Fruit fly (Drosophila melanogaster) whole organism, embryonic: ENCODE data around the gene p38b.

ENCODE experiments used
- Asciz ChIP-seq: fragments of 200-800 bp; sonication (Bioruptor generic); optimal IDR thresholded peaks from 2 replicates; lab custom pipeline; 2017; ENCODE audit warnings: missing biosample characterization, mild to moderate bottlenecking, missing genetic modification characterization, missing genetic modification reagents
- CG10209 ChIP-seq: fragments of 200-800 bp; sonication (Bioruptor generic); optimal IDR thresholded peaks from 3 replicates; lab custom pipeline; 2017; ENCODE audit warnings: missing biosample characterization, mild to moderate bottlenecking, missing genetic modification characterization, missing genetic modification reagents
- CG10565 ChIP-seq: fragments of 200-800 bp; sonication (Bioruptor generic); optimal IDR thresholded peaks from 3 replicates; lab custom pipeline; 2016; ENCODE audit warnings: missing biosample characterization, mild to moderate bottlenecking, missing genetic modification characterization
- CG10979 ChIP-seq: fragments of 200-800 bp; sonication (Bioruptor generic); optimal IDR thresholded peaks from 2 replicates; lab custom pipeline; 2018; ENCODE audit warnings: missing biosample characterization, mild to moderate bottlenecking, missing genetic modification characterization, moderate library complexity
- CG11093 ChIP-seq: fragments of 200-800 bp; sonication (Bioruptor generic); IDR thresholded peaks from 3 replicates; pipeline ENCODE4 v1.3.6; 2022; ENCODE audit warnings: missing biosample characterization, missing genetic modification characterization
- CG12942 ChIP-seq: fragments of 200-800 bp; sonication (Bioruptor generic); optimal IDR thresholded peaks from 3 replicates; lab custom pipeline; 2016; ENCODE audit warnings: missing biosample characterization, missing genetic modification characterization
- CG16863 ChIP-seq: fragments of 200-800 bp; sonication (Bioruptor generic); optimal IDR thresholded peaks from 3 replicates; lab custom pipeline; 2016; ENCODE audit warnings: missing biosample characterization, missing genetic modification characterization
- CG1832 ChIP-seq: fragments of 200-800 bp; sonication (Bioruptor generic); optimal IDR thresholded peaks from 2 replicates; lab custom pipeline; 2017; ENCODE audit warnings: missing biosample characterization, mild to moderate bottlenecking, missing genetic modification characterization, inconsistent platforms
- CG18476 ChIP-seq: fragments of 200-800 bp; sonication (Bioruptor generic); optimal IDR thresholded peaks from 2 replicates; lab custom pipeline; 2016; ENCODE audit warnings: missing biosample characterization, mild to moderate bottlenecking, missing genetic modification characterization
- CG18764 ChIP-seq: fragments of 200-800 bp; sonication (Bioruptor generic); optimal IDR thresholded peaks from 3 replicates; lab custom pipeline; 2016; ENCODE audit warnings: missing biosample characterization, missing genetic modification characterization
- CG2678 ChIP-seq: fragments of 200-800 bp; sonication (Bioruptor generic); optimal IDR thresholded peaks from 3 replicates; lab custom pipeline; 2019; ENCODE audit warnings: missing biosample characterization, mild to moderate bottlenecking, missing genetic modification characterization, moderate library complexity
- CG31441 ChIP-seq: fragments of 200-800 bp; sonication (Bioruptor generic); IDR thresholded peaks from 2 replicates; pipeline ENCODE4 v1.3.6; 2022; ENCODE audit warnings: missing biosample characterization, missing genetic modification characterization
- CG32767 ChIP-seq: fragments of 200-800 bp; sonication (Bioruptor generic); IDR thresholded peaks from 2 replicates; pipeline ENCODE4 v1.3.6; 2022; ENCODE audit warnings: missing biosample characterization, missing genetic modification characterization
- CG3838 ChIP-seq: fragments of 200-800 bp; sonication (Bioruptor generic); optimal IDR thresholded peaks from 3 replicates; lab custom pipeline; 2016; ENCODE audit warnings: missing biosample characterization, missing genetic modification characterization
- CG5180 ChIP-seq: fragments of 200-800 bp; sonication (Bioruptor generic); optimal IDR thresholded peaks from 3 replicates; lab custom pipeline; 2017; ENCODE audit warnings: missing biosample characterization, missing genetic modification characterization, mild to moderate bottlenecking, moderate library complexity, missing genetic modification reagents
- CG6654 ChIP-seq: fragments of 200-800 bp; sonication (Bioruptor generic); optimal IDR thresholded peaks from 2 replicates; lab custom pipeline; 2017; ENCODE audit warnings: missing biosample characterization, mild to moderate bottlenecking, missing genetic modification characterization
- CG6791 ChIP-seq: fragments of 200-800 bp; sonication (Bioruptor generic); IDR thresholded peaks from 3 replicates; pipeline ENCODE4 v1.3.6; 2022; ENCODE audit warnings: missing biosample characterization, missing genetic modification characterization; ENCODE audit not compliant: partially characterized antibody
- CG7839 ChIP-seq: fragments of 200-800 bp; sonication (Bioruptor generic); optimal IDR thresholded peaks from 3 replicates; lab custom pipeline; 2018; ENCODE audit warnings: missing biosample characterization, mild to moderate bottlenecking, missing genetic modification characterization, moderate library complexity
- CHES-1-like ChIP-seq: fragments of 200-800 bp; sonication (Bioruptor generic); optimal IDR thresholded peaks from 2 replicates; lab custom pipeline; 2016; ENCODE audit warnings: missing biosample characterization, missing genetic modification characterization
- GATAe ChIP-seq: fragments of 200-800 bp; sonication (Bioruptor generic); conservative IDR thresholded peaks from 2 replicates; pipeline ENCODE4 v1.3.6; 2022; ENCODE audit warnings: missing biosample characterization, missing genetic modification characterization
- Hr3 ChIP-seq: fragments of 200-800 bp; sonication (Bioruptor generic); optimal IDR thresholded peaks from 3 replicates; lab custom pipeline; 2016; ENCODE audit warnings: missing biosample characterization, missing genetic modification characterization
- MTF-1 ChIP-seq: fragments of 200-800 bp; sonication (Bioruptor generic); optimal IDR thresholded peaks from 2 replicates; lab custom pipeline; 2018; ENCODE audit warnings: missing biosample characterization, mild to moderate bottlenecking, missing genetic modification characterization, borderline replicate concordance
- Meics ChIP-seq: fragments of 200-800 bp; sonication (Bioruptor generic); optimal IDR thresholded peaks from 2 replicates; lab custom pipeline; 2017; ENCODE audit warnings: missing biosample characterization, mild to moderate bottlenecking, missing genetic modification characterization
- Nf-YC ChIP-seq: fragments of 200-800 bp; optimal IDR thresholded peaks from 3 replicates; lab custom pipeline; 2019; ENCODE audit warnings: missing biosample characterization, mild to moderate bottlenecking, missing genetic modification characterization, moderate library complexity
- Oli ChIP-seq: fragments of 200-800 bp; sonication (Bioruptor generic); optimal IDR thresholded peaks from 2 replicates; lab custom pipeline; 2018; ENCODE audit warnings: missing biosample characterization, mild to moderate bottlenecking, missing genetic modification characterization, moderate library complexity
- Rfx ChIP-seq: fragments of 200-800 bp; sonication (Bioruptor generic); IDR thresholded peaks from 2 replicates; pipeline ENCODE4 v1.3.6; 2022; ENCODE audit warnings: missing biosample characterization, missing genetic modification characterization
- Ssrp ChIP-seq: fragments of 200-800 bp; sonication (Bioruptor generic); optimal IDR thresholded peaks from 2 replicates; lab custom pipeline; 2018; ENCODE audit warnings: missing biosample characterization, mild to moderate bottlenecking, missing genetic modification characterization, moderate library complexity
- TFAM ChIP-seq: fragments of 200-800 bp; sonication (Bioruptor generic); optimal IDR thresholded peaks from 2 replicates; lab custom pipeline; 2017; ENCODE audit warnings: missing biosample characterization, missing genetic modification characterization, inconsistent platforms
- al ChIP-seq: fragments of 200-800 bp; sonication (Bioruptor generic); IDR thresholded peaks from 2 replicates; pipeline ENCODE4 v1.3.6; 2022; ENCODE audit warnings: missing biosample characterization, missing genetic modification characterization
- btn ChIP-seq: fragments of 200-800 bp; sonication (Bioruptor generic); optimal IDR thresholded peaks from 2 replicates; lab custom pipeline; 2016; ENCODE audit warnings: missing biosample characterization, missing genetic modification characterization
- caup ChIP-seq: fragments of 200-800 bp; sonication (Bioruptor generic); optimal IDR thresholded peaks from 3 replicates; lab custom pipeline; 2017; ENCODE audit warnings: missing biosample characterization, mild to moderate bottlenecking, missing genetic modification characterization, moderate library complexity; ENCODE audit not compliant: severe bottlenecking
- chinmo ChIP-seq: fragments of 200-800 bp; sonication (Bioruptor generic); IDR thresholded peaks from 4 replicates; pipeline ENCODE4 v1.3.6; 2022; ENCODE audit warnings: missing biosample characterization, missing genetic modification characterization; ENCODE audit not compliant: partially characterized antibody
- croc ChIP-seq: fragments of 200-800 bp; sonication (Bioruptor generic); conservative IDR thresholded peaks from 3 replicates; pipeline ENCODE4 v1.3.6; 2022; ENCODE audit warnings: missing biosample characterization, missing genetic modification characterization
- dmrt99B ChIP-seq: fragments of 200-800 bp; sonication (Bioruptor generic); optimal IDR thresholded peaks from 2 replicates; lab custom pipeline; 2018; ENCODE audit warnings: missing biosample characterization, mild to moderate bottlenecking, missing genetic modification characterization, moderate library complexity
- eve ChIP-seq, 2 experiments: fragments of >200 bp; optimal IDR thresholded peaks; 2 replicates each; lab custom pipeline; 2017; ENCODE audit warnings: missing biosample characterization in 2 of 2, missing genetic modification characterization in 2 of 2
- gt ChIP-seq: fragments of 200-800 bp; sonication (Bioruptor generic); IDR thresholded peaks from 2 replicates; pipeline ENCODE4 v1.3.6; 2022; ENCODE audit warnings: missing biosample characterization, missing genetic modification characterization
- kah ChIP-seq: fragments of 200-800 bp; sonication (Bioruptor generic); optimal IDR thresholded peaks from 2 replicates; lab custom pipeline; 2018; ENCODE audit warnings: missing biosample characterization, mild to moderate bottlenecking, missing genetic modification characterization
- knrl ChIP-seq: fragments of 200-800 bp; sonication (Bioruptor generic); IDR thresholded peaks from 3 replicates; pipeline ENCODE4 v1.3.6; 2022; ENCODE audit warnings: missing biosample characterization, missing genetic modification characterization; ENCODE audit not compliant: partially characterized antibody
- lola ChIP-seq, 3 experiments: fragments of >200 bp in 2 of 3; fragments of 200-800 bp in 1 of 3; sonication (Bioruptor generic) in 1 of 3; optimal IDR thresholded peaks; 2 replicates each; lab custom pipeline; 2017 to 2019; ENCODE audit warnings: missing biosample characterization in 3 of 3, missing genetic modification characterization in 3 of 3, mild to moderate bottlenecking in 1 of 3, moderate library complexity in 1 of 3
- mld ChIP-seq: fragments of 200-800 bp; sonication (Bioruptor generic); IDR thresholded peaks from 3 replicates; pipeline ENCODE4 v1.3.6; 2022; ENCODE audit warnings: missing biosample characterization, missing genetic modification characterization; ENCODE audit not compliant: partially characterized antibody
- org-1 ChIP-seq: fragments of 200-800 bp; sonication (Bioruptor generic); optimal IDR thresholded peaks from 2 replicates; lab custom pipeline; 2017; ENCODE audit warnings: missing biosample characterization, missing genetic modification characterization
- p53 ChIP-seq: fragments of 200-800 bp; sonication (Bioruptor generic); optimal IDR thresholded peaks from 2 replicates; lab custom pipeline; 2016; ENCODE audit warnings: missing biosample characterization, missing genetic modification characterization
- pan ChIP-seq, 4 experiments: fragments of >200 bp in 3 of 4; fragments of 200-800 bp in 1 of 4; sonication (Bioruptor generic) in 1 of 4; optimal IDR thresholded peaks in 3 of 4; IDR thresholded peaks in 1 of 4; 2 replicates each; pipeline versions ENCODE4 v1.3.6 to Lab custom; 2017 to 2022; ENCODE audit warnings: missing biosample characterization in 2 of 4, missing genetic modification characterization in 2 of 4, mixed read lengths in 1 of 4
- repo ChIP-seq: fragments of 200-800 bp; sonication (Bioruptor generic); optimal IDR thresholded peaks from 2 replicates; lab custom pipeline; 2016; ENCODE audit warnings: missing biosample characterization, missing genetic modification characterization
- run ChIP-seq: fragments of 200-800 bp; sonication (Bioruptor generic); optimal IDR thresholded peaks from 3 replicates; lab custom pipeline; 2018; ENCODE audit warnings: missing biosample characterization, mild to moderate bottlenecking, missing genetic modification characterization
- sens ChIP-seq: fragments of 200-800 bp; sonication (Bioruptor generic); peaks from one replicate; lab custom pipeline; 2016; ENCODE audit warnings: missing biosample characterization, missing genetic modification characterization
- seq ChIP-seq: fragments of 200-800 bp; sonication (Bioruptor generic); IDR thresholded peaks from 2 replicates; pipeline ENCODE4 v1.3.6; 2022; ENCODE audit warnings: missing biosample characterization, missing genetic modification characterization
- slbo ChIP-seq: fragments of 200-800 bp; sonication (Bioruptor generic); IDR thresholded peaks from 2 replicates; pipeline ENCODE4 v1.3.6; 2022; ENCODE audit warnings: missing biosample characterization, missing genetic modification characterization
- tup ChIP-seq: fragments of 200-800 bp; sonication (Bioruptor generic); optimal IDR thresholded peaks from 2 replicates; lab custom pipeline; 2016; ENCODE audit warnings: missing biosample characterization, mild to moderate bottlenecking, missing genetic modification characterization, moderate library complexity

Gene p38b

dm6 chr2L:13778648-13779047, 1.8 kb upstream of the p38b start (continued):
- TF ChIP-seq mld (GFP tag; lab: Robert Waterston, UW) (no peak), CG5180 (no peak), knrl (GFP tag; lab: Robert Waterston, UW) (no peak), caup (peak; percentile 66), croc (GFP tag; lab: Robert Waterston, UW) (no peak; the same call in 2 of the 3 replicates), CG6654 (no peak), Meics (GFP tag; lab: Kevin White, UChicago) (peak; percentile 47), Ssrp (tag; lab: Kevin White, UChicago) (peak; percentile 66), CG32767 (no peak), CG7839 (tag; lab: Kevin White, UChicago) (peak; percentile 82), CG10209 (GFP tag; lab: Kevin White, UChicago) (peak; percentile 73), chinmo (no peak), CG3838 (GFP tag; lab: Kevin White, UChicago) (no peak), repo (peak; percentile 23), p53 (no peak), al (GFP tag; lab: Robert Waterston, UW) (peak; percentile 30), CG18764 (no peak), GATAe (GFP tag; lab: Robert Waterston, UW) (no peak), Rfx (GFP tag; lab: Robert Waterston, UW) (peak; percentile 60; the same call in 1 of the 2 replicates), CG6791 (no peak), CG10565 (GFP tag; lab: Kevin White, UChicago) (no peak), CG12942 (peak; percentile 51), btn (GFP tag; lab: Kevin White, UChicago) (no peak), slbo (GFP tag; lab: Robert Waterston, UW) (peak; percentile 73), MTF-1 (no peak), TFAM (GFP tag; lab: Kevin White, UChicago) (no peak), CG18476 (GFP tag; lab: Kevin White, UChicago) (peak; percentile 54), Asciz (GFP tag; lab: Kevin White, UChicago) (peak; percentile 41), seq (GFP tag; lab: Robert Waterston, UW) (0 out of 2 replicates have a peak, but pooled peaks have one; percentile 46), Oli (tag; lab: Kevin White, UChicago) (peak; percentile 82), sens (GFP tag; lab: Kevin White, UChicago) (peak; percentile 93), eve (GFP tag; optimal IDR thresholded peaks at IDR 0.05; lab: Kevin White, UChicago) (no peak), CG11093 (GFP tag; lab: Robert Waterston, UW) (no peak), pan (optimal IDR thresholded peaks at IDR 0.05; lab: Kevin White, UChicago) (no peak), pan (GFP tag; optimal IDR thresholded peaks at IDR 0.05 in 1 of 2, IDR thresholded peaks at IDR 0.05 in 1 of 2) (peak in 1 of 2 experiments; percentile 47), tup (no peak), dmrt99B (tag; lab: Kevin White, UChicago) (peak; percentile 80), org-1 (GFP tag; lab: Kevin White, UChicago) (peak; percentile 66), lola (GFP tag; optimal IDR thresholded peaks at IDR 0.05; lab: Kevin White, UChicago) (peak in 1 of 3 experiments; percentile 52), CG16863 (GFP tag; lab: Kevin White, UChicago) (peak; percentile 8), gt (GFP tag; lab: Robert Waterston, UW) (no peak), Nf-YC (tag; lab: Kevin White, UChicago) (no peak), CHES-1-like (GFP tag; lab: Kevin White, UChicago) (peak; percentile 39), run (peak; percentile 59), CG31441 (GFP tag; lab: Robert Waterston, UW) (peak; percentile 58; the same call in 1 of the 2 replicates), kah (GFP tag; lab: Kevin White, UChicago) (no peak), CG2678 (tag; lab: Kevin White, UChicago) (peak; percentile 76), CG10979 (tag; lab: Kevin White, UChicago) (peak; percentile 67), Hr3 (GFP tag; lab: Kevin White, UChicago) (peak; percentile 51), CG1832 (GFP tag; lab: Kevin White, UChicago) (no peak)
